Worm (Caenorhabditis elegans) whole organism, mixed stage, embryonic: ENCODE data around the gene frm-7.

ENCODE experiments used
- M03D4.4 ChIP-seq: sonication (generic microtip); optimal IDR thresholded peaks from 2 replicates; lab custom pipeline; 2017; ENCODE audit warnings: mild to moderate bottlenecking, missing genetic modification characterization, missing compliant biosample characterization
- bed-3 ChIP-seq: fragments of 200-800 bp; sonication (Bioruptor generic); optimal IDR thresholded peaks from 3 replicates; lab custom pipeline; 2018; ENCODE audit warnings: mild to moderate bottlenecking, missing genetic modification characterization, moderate library complexity, missing compliant biosample characterization
- blmp-1 ChIP-seq: fragments of 150-350 bp; optimal IDR thresholded peaks from 2 replicates; lab custom pipeline; 2014; ENCODE audit warnings: missing biosample characterization, missing genetic modification characterization
- ceh-39 ChIP-seq: fragments of 150-350 bp; optimal IDR thresholded peaks from 2 replicates; lab custom pipeline; 2014; ENCODE audit warnings: missing biosample characterization, missing genetic modification characterization
- ceh-43 ChIP-seq: fragments of 200-800 bp; sonication (Bioruptor generic); optimal IDR thresholded peaks from 2 replicates; lab custom pipeline; 2018; ENCODE audit warnings: mild to moderate bottlenecking, missing genetic modification characterization, moderate library complexity, missing compliant biosample characterization
- ceh-83 ChIP-seq: fragments of 200-800 bp; sonication (Bioruptor generic); optimal IDR thresholded peaks from 2 replicates; lab custom pipeline; 2018; ENCODE audit warnings: mild to moderate bottlenecking, missing genetic modification characterization, missing compliant biosample characterization
- ces-1 ChIP-seq: fragments of 150-350 bp; optimal IDR thresholded peaks from 2 replicates; lab custom pipeline; 2014; ENCODE audit warnings: missing biosample characterization, missing genetic modification reagents, missing genetic modification characterization
- cnd-1 ChIP-seq: fragments of 200-800 bp; sonication (Bioruptor generic); optimal IDR thresholded peaks from 2 replicates; lab custom pipeline; 2018; ENCODE audit warnings: mild to moderate bottlenecking, missing genetic modification characterization, missing compliant biosample characterization
- drap-1 ChIP-seq: fragments of 200-800 bp; sonication (Bioruptor generic); optimal IDR thresholded peaks from 3 replicates; lab custom pipeline; 2018; ENCODE audit warnings: mild to moderate bottlenecking, missing genetic modification characterization, missing compliant biosample characterization
- elt-1 ChIP-seq: sonication (generic microtip); optimal IDR thresholded peaks from 2 replicates; lab custom pipeline; 2017; ENCODE audit warnings: missing genetic modification characterization, mild to moderate bottlenecking, missing compliant biosample characterization, antibody characterized with exemption, moderate library complexity, borderline replicate concordance; ENCODE audit not compliant: insufficient read depth
- elt-3 ChIP-seq: fragments of 150-350 bp; optimal IDR thresholded peaks from 2 replicates; lab custom pipeline; 2014; ENCODE audit warnings: missing biosample characterization, missing genetic modification characterization
- flh-1 ChIP-seq: fragments of 200-800 bp; sonication (Bioruptor generic); optimal IDR thresholded peaks from 2 replicates; lab custom pipeline; 2018; ENCODE audit warnings: mild to moderate bottlenecking, missing genetic modification characterization, moderate library complexity, missing compliant biosample characterization
- ham-2 ChIP-seq: fragments of 200-800 bp; sonication (Bioruptor generic); optimal IDR thresholded peaks from 2 replicates; lab custom pipeline; 2018; ENCODE audit warnings: mild to moderate bottlenecking, missing genetic modification characterization, missing compliant biosample characterization
- hlh-1 ChIP-seq: fragments of 150-350 bp; optimal IDR thresholded peaks from 2 replicates; lab custom pipeline; 2014; ENCODE audit warnings: missing biosample characterization, missing genetic modification reagents, missing genetic modification characterization
- lin-13 ChIP-seq: fragments of 150-350 bp; optimal IDR thresholded peaks from 2 replicates; lab custom pipeline; 2014; ENCODE audit warnings: missing biosample characterization, missing genetic modification characterization
- lin-32 ChIP-seq: fragments of 200-800 bp; sonication (Bioruptor generic); optimal IDR thresholded peaks from 2 replicates; lab custom pipeline; 2018; ENCODE audit warnings: mild to moderate bottlenecking, missing genetic modification characterization, missing compliant biosample characterization
- lsy-2 ChIP-seq: fragments of 150-350 bp; optimal IDR thresholded peaks from 2 replicates; lab custom pipeline; 2014; ENCODE audit warnings: missing biosample characterization, missing genetic modification characterization
- mab-5 ChIP-seq: fragments of 150-350 bp; optimal IDR thresholded peaks from 2 replicates; lab custom pipeline; 2014; ENCODE audit warnings: missing biosample characterization, missing genetic modification characterization
- mep-1 ChIP-seq: fragments of 150-350 bp; optimal IDR thresholded peaks from 2 replicates; lab custom pipeline; 2017; ENCODE audit warnings: missing biosample characterization, missing genetic modification reagents, missing genetic modification characterization, inconsistent platforms
- mls-2 ChIP-seq: sonication (generic microtip); optimal IDR thresholded peaks from 2 replicates; lab custom pipeline; 2016; ENCODE audit warnings: mild to moderate bottlenecking, missing genetic modification characterization, moderate library complexity, missing compliant biosample characterization
- nhr-12 ChIP-seq: fragments of 150-350 bp; optimal IDR thresholded peaks from 2 replicates; lab custom pipeline; 2014; ENCODE audit warnings: missing biosample characterization, missing genetic modification characterization
- nhr-2 ChIP-seq: fragments of 150-350 bp; optimal IDR thresholded peaks from 2 replicates; lab custom pipeline; 2014; ENCODE audit warnings: missing biosample characterization, missing genetic modification characterization
- nhr-237 ChIP-seq: fragments of 150-350 bp; optimal IDR thresholded peaks from 2 replicates; lab custom pipeline; 2014; ENCODE audit warnings: missing biosample characterization, missing genetic modification characterization
- nhr-28 ChIP-seq: fragments of 150-350 bp; optimal IDR thresholded peaks from 2 replicates; lab custom pipeline; 2014; ENCODE audit warnings: missing biosample characterization, missing genetic modification characterization
- nhr-76 ChIP-seq: sonication (generic microtip); optimal IDR thresholded peaks from 2 replicates; lab custom pipeline; 2017; ENCODE audit warnings: missing biosample characterization, missing genetic modification characterization
- pha-4 ChIP-seq: fragments of 150-350 bp; optimal IDR thresholded peaks from 2 replicates; lab custom pipeline; 2018; ENCODE audit warnings: missing biosample characterization, missing genetic modification reagents, missing genetic modification characterization
- sem-2 ChIP-seq: fragments of 200-800 bp; sonication (Bioruptor generic); optimal IDR thresholded peaks from 2 replicates; lab custom pipeline; 2018; ENCODE audit warnings: mild to moderate bottlenecking, missing genetic modification characterization, missing compliant biosample characterization
- snpc-4 ChIP-seq: fragments of 150-350 bp; optimal IDR thresholded peaks from 2 replicates; lab custom pipeline; 2014; ENCODE audit warnings: missing biosample characterization, missing genetic modification characterization
- sptf-1 ChIP-seq: sonication (generic microtip); optimal IDR thresholded peaks from 2 replicates; lab custom pipeline; 2017; ENCODE audit warnings: mild to moderate bottlenecking, missing genetic modification characterization, moderate library complexity, missing compliant biosample characterization
- tbx-8 ChIP-seq: fragments of 200-800 bp; sonication (Bioruptor generic); optimal IDR thresholded peaks from 2 replicates; lab custom pipeline; 2018; ENCODE audit warnings: mild to moderate bottlenecking, missing genetic modification characterization, moderate library complexity, missing compliant biosample characterization
- unc-120 ChIP-seq: sonication (generic microtip); optimal IDR thresholded peaks from 2 replicates; lab custom pipeline; 2017; ENCODE audit warnings: missing genetic modification characterization, missing compliant biosample characterization; ENCODE audit not compliant: poor library complexity, severe bottlenecking
- unc-39 ChIP-seq: fragments of 150-350 bp; optimal IDR thresholded peaks from 2 replicates; lab custom pipeline; 2014; ENCODE audit warnings: missing biosample characterization, missing genetic modification characterization
- unc-62 ChIP-seq: fragments of 150-350 bp; optimal IDR thresholded peaks from 2 replicates; lab custom pipeline; 2014; ENCODE audit warnings: missing biosample characterization, missing genetic modification reagents, missing genetic modification characterization
- zip-8 ChIP-seq: fragments of 150-350 bp; optimal IDR thresholded peaks from 2 replicates; lab custom pipeline; 2014; ENCODE audit warnings: missing biosample characterization, missing genetic modification characterization
- ztf-11 ChIP-seq: fragments of 150-350 bp; optimal IDR thresholded peaks from 2 replicates; lab custom pipeline; 2014; ENCODE audit warnings: missing biosample characterization, missing genetic modification characterization

frm-7 gene

ce11 chrV:12317894-12318553 lies 15.7 kb downstream of the frm-7 start, which contains the start of the genes R04F11.5 and R04F11.2:
R04F11.5 (minus strand) TSS chrV:12318019.
R04F11.2 (plus strand) TSS chrV:12318381.
- TF ChIP-seq elt-3 (tag; lab: Kevin White, UChicago): no peak
- no peak for TF ChIP-seq flh-1 (GFP tag; lab: Kevin White, UChicago)
- no peak for TF ChIP-seq snpc-4 (tag; lab: Kevin White, UChicago)
- no peak for TF ChIP-seq lin-32 (GFP tag; lab: Kevin White, UChicago)
- TF ChIP-seq lin-13 (tag; lab: Kevin White, UChicago): peak; percentile 55
- peak; percentile 3 for TF ChIP-seq sptf-1
- TF ChIP-seq zip-8: no peak
- no peak for TF ChIP-seq ceh-83 (GFP tag; lab: Kevin White, UChicago)
- TF ChIP-seq ces-1 (GFP tag; lab: Kevin White, UChicago): peak; percentile 52
- TF ChIP-seq ham-2 (GFP tag; lab: Kevin White, UChicago): no peak
- TF ChIP-seq nhr-237 (tag; lab: Kevin White, UChicago): peak; percentile 79
- TF ChIP-seq tbx-8 (GFP tag; lab: Kevin White, UChicago): no peak
- no peak for TF ChIP-seq nhr-2 (tag; lab: Kevin White, UChicago)
- no peak for TF ChIP-seq blmp-1 (tag; lab: Kevin White, UChicago)
- TF ChIP-seq ceh-43 (GFP tag; lab: Kevin White, UChicago): no peak
- TF ChIP-seq pha-4 (tag; lab: Kevin White, UChicago): peak; percentile 69
- no peak for TF ChIP-seq mls-2
- TF ChIP-seq hlh-1 (tag; lab: Kevin White, UChicago): peak; percentile 47
- TF ChIP-seq ceh-39: peak; percentile 41
- TF ChIP-seq nhr-76: no peak
- no peak for TF ChIP-seq unc-39 (tag; lab: Kevin White, UChicago)
- TF ChIP-seq lsy-2 (tag; lab: Kevin White, UChicago): peak; percentile 98
- no peak for TF ChIP-seq sem-2
- no peak for TF ChIP-seq drap-1
- no peak for TF ChIP-seq mab-5 (tag; lab: Kevin White, UChicago)
- no peak for TF ChIP-seq ztf-11 (tag; lab: Kevin White, UChicago)
- no peak for TF ChIP-seq cnd-1
- TF ChIP-seq unc-120 (tag; lab: Kevin White, UChicago): no peak
- TF ChIP-seq nhr-28 (tag; lab: Kevin White, UChicago): no peak
- peak; percentile 31 for TF ChIP-seq unc-62 (GFP tag; lab: Kevin White, UChicago)
- no peak for TF ChIP-seq M03D4.4
- no peak for TF ChIP-seq elt-1
- no peak for TF ChIP-seq nhr-12 (tag; lab: Kevin White, UChicago)
- TF ChIP-seq mep-1 (tag; lab: Kevin White, UChicago): peak; percentile 90
- no peak for TF ChIP-seq bed-3 (GFP tag; lab: Kevin White, UChicago)

ce11 chrV:12320274-12320839 lies 18.1 kb downstream of the frm-7 start:
- no peak for TF ChIP-seq M03D4.4
- TF ChIP-seq ces-1 (GFP tag; lab: Kevin White, UChicago): no peak
- TF ChIP-seq drap-1: no peak
- TF ChIP-seq zip-8: no peak
- no peak for TF ChIP-seq hlh-1 (tag; lab: Kevin White, UChicago)
- no peak for TF ChIP-seq nhr-237 (tag; lab: Kevin White, UChicago)
- no peak for TF ChIP-seq lin-32 (GFP tag; lab: Kevin White, UChicago)

- TF ChIP-seq flh-1 (GFP tag; lab: Kevin White, UChicago) (no peak), mab-5 (tag; lab: Kevin White, UChicago) (no peak), nhr-12 (tag; lab: Kevin White, UChicago) (no peak), bed-3 (GFP tag; lab: Kevin White, UChicago) (no peak), ceh-43 (GFP tag; lab: Kevin White, UChicago) (no peak), unc-120 (tag; lab: Kevin White, UChicago) (no peak), zip-8 (no peak), lin-13 (tag; lab: Kevin White, UChicago) (no peak), M03D4.4 (no peak)
Measured at ce11 chrV:12326638-12327037, 24.4 kb downstream of the frm-7 start.
